Fruit fly (Drosophila melanogaster) whole organism, embryonic: ENCODE measurements around the gene CG10413.
A peak's percentile ranks its signal among the peaks of the same experiment; 100 is the strongest.

Experiments
- Adf1 ChIP-seq: fragments of 200-800 bp; sonication (Bioruptor generic); IDR thresholded peaks from 2 replicates; pipeline ENCODE4 v1.3.6; 2022; ENCODE audit warnings: missing biosample characterization, missing genetic modification characterization
- Bdp1 ChIP-seq: fragments of 200-800 bp; sonication (Bioruptor generic); optimal IDR thresholded peaks from 3 replicates; lab custom pipeline; 2016; ENCODE audit warnings: missing biosample characterization, missing genetic modification characterization
- CG10462 ChIP-seq: fragments of 200-800 bp; sonication (Bioruptor generic); optimal IDR thresholded peaks from 2 replicates; lab custom pipeline; 2016; ENCODE audit warnings: missing biosample characterization, missing genetic modification characterization
- CG11695 ChIP-seq: fragments of 200-800 bp; sonication (Bioruptor generic); IDR thresholded peaks from 3 replicates; pipeline ENCODE4 v1.3.6; 2022; ENCODE audit warnings: missing biosample characterization, missing genetic modification characterization
- CG12236 ChIP-seq: fragments of 200-800 bp; sonication (Bioruptor generic); optimal IDR thresholded peaks from 2 replicates; lab custom pipeline; 2016; ENCODE audit warnings: missing biosample characterization, missing genetic modification characterization
- CG12769 ChIP-seq: fragments of 200-800 bp; sonication (Bioruptor generic); optimal IDR thresholded peaks from 2 replicates; lab custom pipeline; 2019; ENCODE audit warnings: missing biosample characterization, mild to moderate bottlenecking, missing genetic modification characterization, moderate library complexity
- CG17359 ChIP-seq: fragments of 200-800 bp; sonication (Bioruptor generic); optimal IDR thresholded peaks from 3 replicates; lab custom pipeline; 2018; ENCODE audit warnings: missing biosample characterization, mild to moderate bottlenecking, missing genetic modification characterization, moderate library complexity
- CG17568 ChIP-seq: fragments of 200-800 bp; sonication (Bioruptor generic); optimal IDR thresholded peaks from 2 replicates; lab custom pipeline; 2018; ENCODE audit warnings: missing biosample characterization, mild to moderate bottlenecking, missing genetic modification characterization, moderate library complexity
- CG2120 ChIP-seq: fragments of 200-800 bp; sonication (Bioruptor generic); optimal IDR thresholded peaks from 3 replicates; lab custom pipeline; 2016; ENCODE audit warnings: missing biosample characterization, missing genetic modification characterization
- CG4707 ChIP-seq: fragments of 200-800 bp; sonication (Bioruptor generic); optimal IDR thresholded peaks from 2 replicates; lab custom pipeline; 2018; ENCODE audit warnings: missing biosample characterization, mild to moderate bottlenecking, missing genetic modification characterization, moderate library complexity
- CG6175 ChIP-seq: fragments of 200-800 bp; sonication (Bioruptor generic); IDR thresholded peaks from 3 replicates; pipeline ENCODE4 v1.3.6; 2022; ENCODE audit warnings: missing biosample characterization, missing genetic modification characterization
- CG6813 ChIP-seq: fragments of 200-800 bp; sonication (Bioruptor generic); optimal IDR thresholded peaks from 2 replicates; lab custom pipeline; 2017; ENCODE audit warnings: missing biosample characterization, missing genetic modification characterization, mild to moderate bottlenecking, moderate library complexity, missing genetic modification reagents
- CG9797 ChIP-seq: fragments of 200-800 bp; sonication (Bioruptor generic); optimal IDR thresholded peaks from 3 replicates; lab custom pipeline; 2018; ENCODE audit warnings: missing biosample characterization, mild to moderate bottlenecking, missing genetic modification characterization
- D19A ChIP-seq: fragments of 200-800 bp; optimal IDR thresholded peaks from 3 replicates; lab custom pipeline; 2019; ENCODE audit warnings: missing biosample characterization, mild to moderate bottlenecking, missing genetic modification characterization, moderate library complexity
- Dbx ChIP-seq: fragments of 200-800 bp; sonication (Bioruptor generic); IDR thresholded peaks from 3 replicates; pipeline ENCODE4 v1.3.6; 2022; ENCODE audit warnings: missing biosample characterization, missing genetic modification characterization
- Doc3 ChIP-seq: fragments of 200-800 bp; sonication (Bioruptor generic); IDR thresholded peaks from 3 replicates; pipeline ENCODE4 v1.3.6; 2022; ENCODE audit warnings: missing biosample characterization, missing genetic modification characterization; ENCODE audit not compliant: partially characterized antibody
- GATAe ChIP-seq: fragments of 200-800 bp; sonication (Bioruptor generic); conservative IDR thresholded peaks from 2 replicates; pipeline ENCODE4 v1.3.6; 2022; ENCODE audit warnings: missing biosample characterization, missing genetic modification characterization
- Jarid2 ChIP-seq: fragments of 200-800 bp; sonication (Bioruptor generic); optimal IDR thresholded peaks from 3 replicates; lab custom pipeline; 2017; ENCODE audit warnings: mild to moderate bottlenecking, missing biosample characterization, missing genetic modification reagents, missing genetic modification characterization
- MBD-R2 ChIP-seq: fragments of 200-800 bp; sonication (Bioruptor generic); IDR thresholded peaks from 2 replicates; pipeline ENCODE4 v1.3.6; 2022; ENCODE audit warnings: missing biosample characterization, missing genetic modification characterization
- MTF-1 ChIP-seq: fragments of 200-800 bp; sonication (Bioruptor generic); optimal IDR thresholded peaks from 2 replicates; lab custom pipeline; 2018; ENCODE audit warnings: missing biosample characterization, mild to moderate bottlenecking, missing genetic modification characterization, borderline replicate concordance
- Nf-YA ChIP-seq: fragments of 200-800 bp; sonication (Bioruptor generic); IDR thresholded peaks from 2 replicates; pipeline ENCODE4 v1.3.6; 2022; ENCODE audit warnings: missing biosample characterization, missing genetic modification characterization
- NfI ChIP-seq: fragments of 200-800 bp; sonication (Bioruptor generic); optimal IDR thresholded peaks from 3 replicates; lab custom pipeline; 2018; ENCODE audit warnings: missing biosample characterization, mild to moderate bottlenecking, missing genetic modification characterization, moderate library complexity
- Rfx ChIP-seq: fragments of 200-800 bp; sonication (Bioruptor generic); IDR thresholded peaks from 2 replicates; pipeline ENCODE4 v1.3.6; 2022; ENCODE audit warnings: missing biosample characterization, missing genetic modification characterization
- Sry-β ChIP-seq: fragments of 200-800 bp; sonication (Bioruptor generic); optimal IDR thresholded peaks from 2 replicates; lab custom pipeline; 2018; ENCODE audit warnings: missing biosample characterization, mild to moderate bottlenecking, missing genetic modification characterization, moderate library complexity
- ap ChIP-seq: fragments of 200-800 bp; sonication (Bioruptor generic); IDR thresholded peaks from 2 replicates; pipeline ENCODE4 v1.3.6; 2022; ENCODE audit warnings: missing biosample characterization, missing genetic modification characterization
- chm ChIP-seq: fragments of 200-800 bp; sonication (Bioruptor generic); IDR thresholded peaks from 2 replicates; pipeline ENCODE4 v1.3.6; 2022; ENCODE audit warnings: missing biosample characterization, missing genetic modification characterization
- ci ChIP-seq: fragments of 200-800 bp; sonication (Bioruptor generic); IDR thresholded peaks from 3 replicates; pipeline ENCODE4 v1.3.6; 2022; ENCODE audit warnings: missing biosample characterization, missing genetic modification characterization
- cwo ChIP-seq: fragments of 200-800 bp; sonication (Bioruptor generic); optimal IDR thresholded peaks from 3 replicates; lab custom pipeline; 2017; ENCODE audit warnings: missing biosample characterization, missing genetic modification characterization, mild to moderate bottlenecking, moderate library complexity, missing genetic modification reagents
- fu2 ChIP-seq: fragments of 200-800 bp; sonication (Bioruptor generic); optimal IDR thresholded peaks from 2 replicates; lab custom pipeline; 2016; ENCODE audit warnings: missing biosample characterization, missing genetic modification characterization
- grn ChIP-seq: fragments of 200-800 bp; sonication (Bioruptor generic); optimal IDR thresholded peaks from 3 replicates; lab custom pipeline; 2017; ENCODE audit warnings: missing biosample characterization, missing genetic modification characterization
- kah ChIP-seq: fragments of 200-800 bp; sonication (Bioruptor generic); optimal IDR thresholded peaks from 2 replicates; lab custom pipeline; 2018; ENCODE audit warnings: missing biosample characterization, mild to moderate bottlenecking, missing genetic modification characterization
- ken ChIP-seq: fragments of 200-800 bp; sonication (Bioruptor generic); IDR thresholded peaks from 3 replicates; pipeline ENCODE4 v1.3.6; 2022; ENCODE audit warnings: missing biosample characterization, missing genetic modification characterization
- lov ChIP-seq, 2 experiments: fragments of 200-800 bp in 1 of 2; fragments of >200 bp in 1 of 2; sonication (Bioruptor generic) in 1 of 2; IDR thresholded peaks in 1 of 2; optimal IDR thresholded peaks in 1 of 2; 2 replicates in 1 of 2; 3 replicates in 1 of 2; pipeline versions ENCODE4 v1.3.6 to Lab custom; 2017 to 2022; ENCODE audit warnings: missing biosample characterization in 1 of 2, missing genetic modification characterization in 1 of 2
- nerfin-2 ChIP-seq: fragments of 200-800 bp; sonication (Bioruptor generic); IDR thresholded peaks from 2 replicates; pipeline ENCODE4 v1.3.6; 2022; ENCODE audit warnings: missing biosample characterization, missing genetic modification characterization; ENCODE audit not compliant: partially characterized antibody
- onecut ChIP-seq: fragments of 200-800 bp; sonication (Bioruptor generic); IDR thresholded peaks from 2 replicates; pipeline ENCODE4 v1.3.6; 2022; ENCODE audit warnings: missing biosample characterization, missing genetic modification characterization
- otp ChIP-seq: fragments of 200-800 bp; sonication (Bioruptor generic); IDR thresholded peaks from 3 replicates; pipeline ENCODE4, ENCODE4 v1.3.6; 2022; ENCODE audit warnings: missing biosample characterization, missing genetic modification characterization
- pros ChIP-seq: fragments of 200-800 bp; sonication (Bioruptor generic); optimal IDR thresholded peaks from 3 replicates; lab custom pipeline; 2019; ENCODE audit warnings: missing biosample characterization, mild to moderate bottlenecking, missing genetic modification characterization, moderate library complexity
- row ChIP-seq: fragments of 200-800 bp; sonication (Bioruptor generic); IDR thresholded peaks from 3 replicates; pipeline ENCODE4 v1.3.6; 2022; ENCODE audit warnings: missing biosample characterization, missing genetic modification characterization
- shn ChIP-seq: fragments of 200-800 bp; sonication (Bioruptor generic); optimal IDR thresholded peaks from 3 replicates; lab custom pipeline; 2016; ENCODE audit warnings: missing biosample characterization, missing genetic modification characterization
- sr ChIP-seq: fragments of 200-800 bp; sonication (Bioruptor generic); IDR thresholded peaks from 3 replicates; pipeline ENCODE4 v1.3.6; 2022; ENCODE audit warnings: missing biosample characterization, missing genetic modification characterization
- stwl ChIP-seq: fragments of 200-800 bp; sonication (Bioruptor generic); optimal IDR thresholded peaks from 3 replicates; lab custom pipeline; 2018; ENCODE audit warnings: missing biosample characterization, mild to moderate bottlenecking, missing genetic modification characterization, moderate library complexity
- tgo ChIP-seq: fragments of 200-800 bp; sonication (Bioruptor generic); IDR thresholded peaks from 3 replicates; pipeline ENCODE4 v1.3.6; 2022; ENCODE audit warnings: missing biosample characterization, missing genetic modification characterization
- z ChIP-seq: fragments of 200-800 bp; sonication (Bioruptor generic); IDR thresholded peaks from 3 replicates; pipeline ENCODE4 v1.3.6; 2022; ENCODE audit warnings: missing biosample characterization, missing genetic modification characterization
- zfh1 ChIP-seq: fragments of 200-800 bp; sonication (Bioruptor generic); IDR thresholded peaks from 3 replicates; pipeline ENCODE4 v1.3.6; 2022; ENCODE audit warnings: missing biosample characterization, missing genetic modification characterization

The CG10413 gene

dm6 chr2L:18572428-18573136 is 32.5 kb downstream of the CG10413 start (continued):
- TF ChIP-seq CG12236 (GFP tag; lab: Kevin White, UChicago) (no peak), zfh1 (GFP tag; lab: Robert Waterston, UW) (0 out of 3 replicates have a peak, but pooled peaks have one; percentile 21), otp (GFP tag; lab: Robert Waterston, UW) (peak; percentile 47; the same call in 1 of the 3 replicates), CG4707 (GFP tag; lab: Kevin White, UChicago) (no peak)
- TF ChIP-seq, all 482 proteins: peak for 12

dm6 chr2L:18571724-18572427 is 33.2 kb downstream of the CG10413 start:
- TF ChIP-seq chm (GFP tag; lab: Robert Waterston, UW): peak; percentile 84
- TF ChIP-seq cwo (GFP tag; lab: Kevin White, UChicago): peak; percentile 41
- peak; percentile 43 for TF ChIP-seq nerfin-2
- TF ChIP-seq GATAe (GFP tag; lab: Robert Waterston, UW): peak; percentile 28; the same call in 1 of the 2 replicates
- peak; percentile 8 for TF ChIP-seq D19A
- TF ChIP-seq zfh1 (GFP tag; lab: Robert Waterston, UW): 0 out of 3 replicates have a peak, but pooled peaks have one; percentile 38
- TF ChIP-seq CG2120 (GFP tag; lab: Kevin White, UChicago): peak; percentile 16
- TF ChIP-seq sr (GFP tag; lab: Robert Waterston, UW): 0 out of 3 replicates have a peak, but pooled peaks have one; percentile 11
- no peak for TF ChIP-seq onecut
- TF ChIP-seq Nf-YA (GFP tag; lab: Robert Waterston, UW): 0 out of 2 replicates have a peak, but pooled peaks have one; percentile 16
- TF ChIP-seq ci (GFP tag; lab: Robert Waterston, UW): peak; percentile 57; the same call in 1 of the 3 replicates
- peak; percentile 22; the same call in 1 of the 3 replicates for TF ChIP-seq ken
- TF ChIP-seq CG6813 (GFP tag; lab: Kevin White, UChicago): no peak
- 0 out of 3 replicates have a peak, but pooled peaks have one; percentile 43 for TF ChIP-seq Dbx (GFP tag; lab: Robert Waterston, UW)
- TF ChIP-seq pros (GFP tag; lab: Kevin White, UChicago): no peak
- TF ChIP-seq MTF-1 (GFP tag; lab: Kevin White, UChicago): peak; percentile 36
- TF ChIP-seq Sry-β (GFP tag; lab: Kevin White, UChicago): peak; percentile 91
- TF ChIP-seq CG10462 (GFP tag; lab: Kevin White, UChicago): no peak
- 0 out of 3 replicates have a peak, but pooled peaks have one; percentile 21 for TF ChIP-seq CG6175 (GFP tag; lab: Robert Waterston, UW)
- TF ChIP-seq CG17568 (GFP tag; lab: Kevin White, UChicago): no peak
- peak; percentile 80 for TF ChIP-seq z (GFP tag; lab: Robert Waterston, UW)
- TF ChIP-seq CG12769 (tag; lab: Kevin White, UChicago): peak; percentile 45
- no peak for TF ChIP-seq stwl (tag; lab: Kevin White, UChicago)
- TF ChIP-seq row: peak; percentile 59; the same call in 1 of the 3 replicates
- TF ChIP-seq fu2 (GFP tag; lab: Kevin White, UChicago): no peak
- peak; percentile 41; the same call in 1 of the 2 replicates for TF ChIP-seq Rfx
- TF ChIP-seq Doc3 (GFP tag; lab: Robert Waterston, UW): 0 out of 3 replicates have a peak, but pooled peaks have one; percentile 18
- TF ChIP-seq CG17359 (tag; lab: Kevin White, UChicago): peak; percentile 10
- TF ChIP-seq Jarid2 (GFP tag; lab: Kevin White, UChicago): peak; percentile 98
- peak; percentile 15 for TF ChIP-seq NfI (GFP tag; lab: Kevin White, UChicago)
- no peak for TF ChIP-seq CG9797 (GFP tag; lab: Kevin White, UChicago)
- TF ChIP-seq Adf1 (GFP tag; lab: Robert Waterston, UW): peak; percentile 98
- peak; percentile 13 for TF ChIP-seq kah (GFP tag; lab: Kevin White, UChicago)
- peak; percentile 44; the same call in 1 of the 3 replicates for TF ChIP-seq CG11695 (GFP tag; lab: Robert Waterston, UW)
- no peak for TF ChIP-seq lov (optimal IDR thresholded peaks at IDR 0.05; lab: Kevin White, UChicago)
- 0 out of 3 replicates have a peak, but pooled peaks have one; percentile 9 for TF ChIP-seq lov (GFP tag; IDR thresholded peaks at IDR 0.05; lab: Robert Waterston, UW)
- TF ChIP-seq ap: no peak
- TF ChIP-seq MBD-R2 (GFP tag; lab: Robert Waterston, UW): peak; percentile 29; the same call in 1 of the 2 replicates
- TF ChIP-seq shn (GFP tag; lab: Kevin White, UChicago): peak; percentile 13
- no peak; the same call in 2 of the 3 replicates for TF ChIP-seq tgo (GFP tag; lab: Robert Waterston, UW)
- TF ChIP-seq grn: peak; percentile 8
- TF ChIP-seq Bdp1 (GFP tag; lab: Kevin White, UChicago): peak; percentile 22
